Worm (Caenorhabditis elegans) whole organism, mixed stage, embryonic: Measurements from ENCODE around the gene F47C12.8.

Experiments used
- snpc-4 ChIP-seq: fragments of 150-350 bp; optimal IDR thresholded peaks from 2 replicates; lab custom pipeline; 2014; ENCODE audit warnings: missing biosample characterization, missing genetic modification characterization
- ztf-11 ChIP-seq: fragments of 150-350 bp; optimal IDR thresholded peaks from 2 replicates; lab custom pipeline; 2014; ENCODE audit warnings: missing biosample characterization, missing genetic modification characterization

DNA sequence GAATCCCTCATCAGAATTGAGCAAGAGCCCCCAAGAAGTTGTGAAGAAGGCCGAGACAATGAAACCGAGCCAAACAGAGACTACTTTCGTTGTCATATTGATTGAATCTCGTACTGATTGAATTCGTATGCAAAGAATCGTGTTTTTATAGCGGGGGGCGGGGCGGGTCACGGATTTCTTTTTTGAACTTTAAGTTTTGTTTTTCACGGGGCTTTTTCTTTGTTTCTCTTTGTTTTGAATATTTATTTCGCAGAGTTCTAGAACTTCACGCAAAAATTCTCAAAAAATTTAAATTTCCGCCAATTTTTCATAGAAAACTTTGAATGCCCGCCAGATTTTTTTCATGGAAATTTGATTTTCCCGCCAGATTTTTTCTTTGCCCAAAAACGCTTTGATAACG lies 42.3 kb downstream of the F47C12.8 start, which contains the start of gene clec-73:
- TF ChIP-seq snpc-4 (tag; lab: Kevin White, UChicago) (no peak), ztf-11 (tag; lab: Kevin White, UChicago) (no peak)
